Fruit fly (Drosophila melanogaster) whole organism, adult: ENCODE results near the gene CG45218.

Experiments used
- CG5204 ChIP-seq: fragments of 200-800 bp; sonication (Bioruptor generic); optimal IDR thresholded peaks from 2 replicates; lab custom pipeline; 2016; ENCODE audit warnings: missing biosample characterization, missing genetic modification characterization
- Clk ChIP-seq: fragments of 200-800 bp; sonication (Bioruptor generic); optimal IDR thresholded peaks from 2 replicates; lab custom pipeline; 2017; ENCODE audit warnings: missing biosample characterization, missing genetic modification characterization
- ovo ChIP-seq: fragments of 200-800 bp; sonication (Bioruptor generic); optimal IDR thresholded peaks from 2 replicates; lab custom pipeline; 2016; ENCODE audit warnings: missing biosample characterization, missing genetic modification characterization

- no peak for TF ChIP-seq ovo (GFP tag; lab: Kevin White, UChicago)
- no peak for TF ChIP-seq CG5204
- no peak for TF ChIP-seq Clk (GFP tag; lab: Kevin White, UChicago)
Measured at dm6 chr3R:15286693-15287041, 3.9 kb downstream of the CG45218 start.
